Worm (Caenorhabditis elegans) whole organism, young adult: ENCODE measurements around the gene dbl-1.

Experiments used
- B0019.2 ChIP-seq: fragments of 200-800 bp; sonication (Bioruptor generic); conservative IDR thresholded peaks from 2 replicates; pipeline ENCODE4 v1.3.6; 2022; ENCODE audit warnings: missing genetic modification reagents, missing genetic modification characterization, missing compliant biosample characterization
- B0336.3 ChIP-seq: fragments of 200-800 bp; sonication (Bioruptor generic); IDR thresholded peaks from 2 replicates; pipeline ENCODE4 v1.3.6; 2022; ENCODE audit warnings: missing genetic modification characterization, missing compliant biosample characterization
- F10E7.11 ChIP-seq: sonication (generic microtip); optimal IDR thresholded peaks from 2 replicates; lab custom pipeline; 2017; ENCODE audit warnings: mild to moderate bottlenecking, missing genetic modification characterization, moderate library complexity, missing compliant biosample characterization
- F39B2.1 ChIP-seq: fragments of 200-800 bp; sonication (Bioruptor generic); IDR thresholded peaks from 2 replicates; pipeline ENCODE4 v1.3.6; 2022; ENCODE audit warnings: missing genetic modification reagents, missing genetic modification characterization, missing compliant biosample characterization
- F49E8.2 ChIP-seq: sonication (generic microtip); optimal IDR thresholded peaks from 3 replicates; lab custom pipeline; 2017; ENCODE audit warnings: missing genetic modification characterization, mild to moderate bottlenecking, missing compliant biosample characterization, antibody characterized with exemption, moderate library complexity; ENCODE audit not compliant: insufficient read depth
- F52B5.7 ChIP-seq: sonication (generic microtip); optimal IDR thresholded peaks from 2 replicates; lab custom pipeline; 2016; ENCODE audit warnings: mild to moderate bottlenecking, missing genetic modification characterization, missing compliant biosample characterization
- T07F8.4 ChIP-seq: sonication (generic microtip); optimal IDR thresholded peaks from 2 replicates; lab custom pipeline; 2016; ENCODE audit warnings: mild to moderate bottlenecking, missing genetic modification characterization, moderate library complexity, missing compliant biosample characterization
- T26A5.8 ChIP-seq: sonication (generic microtip); optimal IDR thresholded peaks from 2 replicates; lab custom pipeline; 2016; ENCODE audit warnings: missing genetic modification characterization, missing compliant biosample characterization
- Y53F4B.3 ChIP-seq: fragments of 200-800 bp; sonication (Bioruptor generic); IDR thresholded peaks from 2 replicates; pipeline ENCODE4 v1.3.6; 2022; ENCODE audit warnings: missing genetic modification reagents, missing genetic modification characterization, missing compliant biosample characterization
- Y53G8AR.9 ChIP-seq: fragments of 200-800 bp; sonication (Bioruptor generic); conservative IDR thresholded peaks from 2 replicates; pipeline ENCODE4 v1.3.6; 2022; ENCODE audit warnings: missing genetic modification reagents, missing genetic modification characterization, missing compliant biosample characterization
- Y56A3A.18 ChIP-seq: fragments of 200-800 bp; sonication (Bioruptor generic); IDR thresholded peaks from 2 replicates; pipeline ENCODE4 v1.3.6; 2022; ENCODE audit warnings: missing genetic modification reagents, missing genetic modification characterization, missing compliant biosample characterization
- Y67H2A.10 ChIP-seq: fragments of 200-800 bp; sonication (Bioruptor generic); conservative IDR thresholded peaks from 2 replicates; pipeline ENCODE4 v1.3.6; 2022; ENCODE audit warnings: missing genetic modification reagents, missing genetic modification characterization, missing compliant biosample characterization
- Y79H2A.3 ChIP-seq: fragments of 200-800 bp; sonication (Bioruptor generic); conservative IDR thresholded peaks from 2 replicates; pipeline ENCODE4 v1.3.6; 2022; ENCODE audit warnings: missing genetic modification reagents, missing genetic modification characterization, missing compliant biosample characterization
- attf-5 ChIP-seq: fragments of 200-800 bp; sonication (Bioruptor generic); optimal IDR thresholded peaks from 2 replicates; lab custom pipeline; 2018; ENCODE audit warnings: mild to moderate bottlenecking, missing genetic modification characterization, missing compliant biosample characterization
- bed-1 ChIP-seq: fragments of 200-800 bp; sonication (Bioruptor generic); IDR thresholded peaks from 2 replicates; pipeline ENCODE4 v1.3.6; 2022; ENCODE audit warnings: missing genetic modification reagents, missing genetic modification characterization, missing compliant biosample characterization
- bed-2 ChIP-seq: fragments of 200-800 bp; sonication (Bioruptor generic); IDR thresholded peaks from 2 replicates; pipeline ENCODE4 v1.3.6; 2022; ENCODE audit warnings: missing genetic modification reagents, missing genetic modification characterization, missing compliant biosample characterization
- ceh-100 ChIP-seq: fragments of 200-800 bp; sonication (Bioruptor generic); IDR thresholded peaks from 2 replicates; pipeline ENCODE4 v1.3.6; 2022; ENCODE audit warnings: missing genetic modification reagents, missing genetic modification characterization, missing compliant biosample characterization
- ceh-27 ChIP-seq: fragments of 200-800 bp; sonication (Bioruptor generic); optimal IDR thresholded peaks from 2 replicates; lab custom pipeline; 2018; ENCODE audit warnings: mild to moderate bottlenecking, missing genetic modification characterization, moderate library complexity, missing compliant biosample characterization
- ceh-40 ChIP-seq: fragments of 200-800 bp; sonication (Bioruptor generic); IDR thresholded peaks from 2 replicates; pipeline ENCODE4 v1.3.6; 2022; ENCODE audit warnings: missing genetic modification characterization, missing compliant biosample characterization
- ceh-58 ChIP-seq: fragments of 200-800 bp; sonication (Bioruptor generic); IDR thresholded peaks from 2 replicates; pipeline ENCODE4 v1.3.6; 2022; ENCODE audit warnings: missing genetic modification characterization, missing compliant biosample characterization
- ceh-79 ChIP-seq: sonication (generic microtip); optimal IDR thresholded peaks from 2 replicates; lab custom pipeline; 2017; ENCODE audit warnings: mild to moderate bottlenecking, missing genetic modification characterization, missing compliant biosample characterization
- ceh-91 ChIP-seq: fragments of 200-800 bp; sonication (Bioruptor generic); IDR thresholded peaks from 2 replicates; pipeline ENCODE4 v1.3.6; 2022; ENCODE audit warnings: missing genetic modification reagents, missing genetic modification characterization, missing compliant biosample characterization
- chd-7 ChIP-seq: sonication (generic microtip); optimal IDR thresholded peaks from 2 replicates; lab custom pipeline; 2016; ENCODE audit warnings: mild to moderate bottlenecking, missing genetic modification characterization, moderate library complexity, missing compliant biosample characterization
- dox-1 ChIP-seq: fragments of 200-800 bp; sonication (Bioruptor generic); IDR thresholded peaks from 2 replicates; pipeline ENCODE4 v1.3.6; 2022; ENCODE audit warnings: missing genetic modification reagents, missing genetic modification characterization, missing compliant biosample characterization
- egrh-3 ChIP-seq: fragments of 200-800 bp; sonication (Bioruptor generic); IDR thresholded peaks from 2 replicates; pipeline ENCODE4 v1.3.6; 2022; ENCODE audit warnings: missing genetic modification reagents, missing genetic modification characterization, missing compliant biosample characterization
- gei-17 ChIP-seq: fragments of 200-800 bp; sonication (Bioruptor generic); optimal IDR thresholded peaks from 2 replicates; lab custom pipeline; 2018; ENCODE audit warnings: mild to moderate bottlenecking, missing genetic modification characterization, missing compliant biosample characterization
- hlh-26 ChIP-seq: fragments of 200-800 bp; sonication (Bioruptor generic); conservative IDR thresholded peaks from 2 replicates; pipeline ENCODE4 v1.3.6; 2022; ENCODE audit warnings: missing genetic modification reagents, missing genetic modification characterization, missing compliant biosample characterization
- hmg-1.2 ChIP-seq: fragments of 200-800 bp; sonication (Bioruptor generic); IDR thresholded peaks from 2 replicates; pipeline ENCODE4 v1.3.6; 2022; ENCODE audit warnings: missing genetic modification reagents, missing genetic modification characterization, missing compliant biosample characterization
- hsf-1 ChIP-seq: fragments of 200-800 bp; sonication (Bioruptor generic); IDR thresholded peaks from 2 replicates; pipeline ENCODE4 v1.3.6; 2022; ENCODE audit warnings: missing genetic modification reagents, missing genetic modification characterization, missing compliant biosample characterization
- let-526 ChIP-seq: fragments of 200-800 bp; sonication (Bioruptor generic); IDR thresholded peaks from 2 replicates; pipeline ENCODE4 v1.3.6; 2022; ENCODE audit warnings: missing genetic modification reagents, missing genetic modification characterization, missing compliant biosample characterization
- lin-26 ChIP-seq: fragments of 200-800 bp; sonication (Bioruptor generic); IDR thresholded peaks from 2 replicates; pipeline ENCODE4 v1.3.6; 2022; ENCODE audit warnings: missing genetic modification reagents, missing genetic modification characterization, missing compliant biosample characterization
- lsy-27 ChIP-seq: sonication (generic microtip); optimal IDR thresholded peaks from 2 replicates; lab custom pipeline; 2017; ENCODE audit warnings: missing genetic modification characterization, mild to moderate bottlenecking, missing compliant biosample characterization, antibody characterized with exemption, missing genotype, borderline replicate concordance; ENCODE audit not compliant: insufficient read depth
- madf-8 ChIP-seq: fragments of 200-800 bp; sonication (Bioruptor generic); conservative IDR thresholded peaks from 2 replicates; pipeline ENCODE4 v1.3.6; 2022; ENCODE audit warnings: missing genetic modification reagents, missing genetic modification characterization, missing compliant biosample characterization
- mcd-1 ChIP-seq: fragments of 200-800 bp; sonication (Bioruptor generic); IDR thresholded peaks from 2 replicates; pipeline ENCODE4 v1.3.6; 2022; ENCODE audit warnings: missing genetic modification reagents, missing genetic modification characterization, missing compliant biosample characterization
- mel-28 ChIP-seq: sonication (generic microtip); optimal IDR thresholded peaks from 2 replicates; lab custom pipeline; 2016; ENCODE audit warnings: borderline replicate concordance, mild to moderate bottlenecking, missing genetic modification characterization, missing compliant biosample characterization
- nhr-120 ChIP-seq: fragments of 200-800 bp; sonication (Bioruptor generic); IDR thresholded peaks from 2 replicates; pipeline ENCODE4 v1.3.6; 2022; ENCODE audit warnings: missing genetic modification characterization, missing compliant biosample characterization
- nhr-90 ChIP-seq: sonication (generic microtip); optimal IDR thresholded peaks from 2 replicates; lab custom pipeline; 2016; ENCODE audit warnings: missing genotype, mild to moderate bottlenecking, missing genetic modification characterization, missing compliant biosample characterization
- pbrm-1 ChIP-seq: fragments of 200-800 bp; sonication (Bioruptor generic); IDR thresholded peaks from 2 replicates; pipeline ENCODE4 v1.3.6; 2022; ENCODE audit warnings: missing genetic modification reagents, missing genetic modification characterization, missing compliant biosample characterization
- rcor-1 ChIP-seq: fragments of 200-800 bp; sonication (Bioruptor generic); IDR thresholded peaks from 2 replicates; pipeline ENCODE4 v1.3.6; 2022; ENCODE audit warnings: missing genetic modification reagents, missing genetic modification characterization, missing compliant biosample characterization
- rpc-1 ChIP-seq, 2 experiments: fragments of 150-350 bp in 1 of 2; sonication (generic microtip) in 1 of 2; optimal IDR thresholded peaks; 2 replicates each; lab custom pipeline; 2014 to 2018; ENCODE audit warnings: missing biosample characterization in 1 of 2, missing genetic modification characterization in 1 of 2, missing genetic modification reagents in 1 of 2, missing genotype in 1 of 2
- sdz-38 ChIP-seq: sonication (generic microtip); optimal IDR thresholded peaks from 2 replicates; lab custom pipeline; 2016; ENCODE audit warnings: missing genotype, missing genetic modification characterization, missing compliant biosample characterization
- sea-2 ChIP-seq: fragments of 200-800 bp; sonication (Bioruptor generic); IDR thresholded peaks from 2 replicates; pipeline ENCODE4 v1.3.6; 2022; ENCODE audit warnings: missing genetic modification characterization, missing compliant biosample characterization
- tlf-1 ChIP-seq: fragments of 200-800 bp; sonication (Bioruptor generic); optimal IDR thresholded peaks from 2 replicates; lab custom pipeline; 2018; ENCODE audit warnings: mild to moderate bottlenecking, missing genetic modification characterization, missing compliant biosample characterization
- xnd-1 ChIP-seq: sonication (generic microtip); optimal IDR thresholded peaks from 2 replicates; lab custom pipeline; 2016; ENCODE audit warnings: missing genotype, missing genetic modification reagents, missing genetic modification characterization, missing compliant biosample characterization
- ztf-26 ChIP-seq: sonication (generic microtip); optimal IDR thresholded peaks from 2 replicates; lab custom pipeline; 2017; ENCODE audit warnings: missing genetic modification characterization, missing compliant biosample characterization
- ztf-6 ChIP-seq: fragments of 200-800 bp; sonication (Bioruptor generic); IDR thresholded peaks from 2 replicates; pipeline ENCODE4 v1.3.6; 2022; ENCODE audit warnings: missing genetic modification reagents, missing genetic modification characterization, missing compliant biosample characterization

Gene dbl-1

ce11 chrV:6783044-6783625 is 25.2 kb downstream of the dbl-1 start (continued):
- TF ChIP-seq lin-26 = peak; percentile 81; the same call in 1 of the 2 replicates
- peak; percentile 50 for TF ChIP-seq xnd-1
- TF ChIP-seq F10E7.11 = no peak
- peak; percentile 75 for TF ChIP-seq tlf-1 (GFP tag; lab: Kevin White, UChicago)
- no peak for TF ChIP-seq hlh-26 (GFP tag; lab: Robert Waterston, UW)
- TF ChIP-seq F39B2.1 = no peak
- TF ChIP-seq B0019.2 (GFP tag; lab: Robert Waterston, UW) = no peak
- peak; percentile 51; the same call in 1 of the 2 replicates for TF ChIP-seq Y53G8AR.9 (GFP tag; lab: Robert Waterston, UW)
- no peak; the same call in 1 of the 2 replicates for TF ChIP-seq ceh-40 (GFP tag; lab: Robert Waterston, UW)
- TF ChIP-seq T26A5.8 (tag; lab: Kevin White, UChicago) = no peak
- no peak for TF ChIP-seq ceh-58 (GFP tag; lab: Robert Waterston, UW)
- TF ChIP-seq ceh-79 (tag; lab: Kevin White, UChicago) = no peak
- no peak for TF ChIP-seq sdz-38 (tag; lab: Kevin White, UChicago)
- TF ChIP-seq let-526 (GFP tag; lab: Robert Waterston, UW) = no peak
- no peak for TF ChIP-seq Y53F4B.3
- no peak for TF ChIP-seq rpc-1 (optimal IDR thresholded peaks at IDR 0.05; lab: Kevin White, UChicago)
- no peak for TF ChIP-seq rpc-1 (tag; optimal IDR thresholded peaks at IDR 0.05; lab: Kevin White, UChicago)
- TF ChIP-seq bed-1 (GFP tag; lab: Robert Waterston, UW) = no peak
- peak; percentile 58 for TF ChIP-seq dox-1 (GFP tag; lab: Robert Waterston, UW)
- TF ChIP-seq egrh-3 = no peak
- peak; percentile 45 for TF ChIP-seq F52B5.7
- no peak for TF ChIP-seq nhr-90 (tag; lab: Kevin White, UChicago)
- no peak for TF ChIP-seq sea-2 (GFP tag; lab: Robert Waterston, UW)
- peak; percentile 66 for TF ChIP-seq F49E8.2
- TF ChIP-seq hmg-1.2 (GFP tag; lab: Robert Waterston, UW) = peak; percentile 39
- TF ChIP-seq T07F8.4 = no peak
- TF ChIP-seq ztf-26 = no peak
- no peak for TF ChIP-seq bed-2 (GFP tag; lab: Robert Waterston, UW)
- TF ChIP-seq ceh-100 = 0 out of 2 replicates have a peak, but pooled peaks have one; percentile 28
- TF ChIP-seq nhr-120 (GFP tag; lab: Robert Waterston, UW) = no peak
- no peak for TF ChIP-seq lsy-27 (tag; lab: Kevin White, UChicago)
- TF ChIP-seq chd-7 (tag; lab: Kevin White, UChicago) = no peak
- 0 out of 2 replicates have a peak, but pooled peaks have one; percentile 8 for TF ChIP-seq pbrm-1 (GFP tag; lab: Robert Waterston, UW)
- no peak for TF ChIP-seq gei-17 (GFP tag; lab: Kevin White, UChicago)
- TF ChIP-seq ztf-6 (GFP tag; lab: Robert Waterston, UW) = no peak
- TF ChIP-seq Y67H2A.10 (GFP tag; lab: Robert Waterston, UW) = no peak
- TF ChIP-seq mcd-1 (GFP tag; lab: Robert Waterston, UW) = no peak
- TF ChIP-seq, all 124 proteins: peak for 36

ce11 chrV:6784853-6785492 is 27.0 kb downstream of the dbl-1 start, which contains the start of the genes spn-4 and spe-39:
TSS of gene spn-4 (minus strand) at chrV:6784903.
TSS of gene spe-39 (plus strand) at chrV:6785451.
- no peak for TF ChIP-seq mel-28 (tag; lab: Kevin White, UChicago)
- TF ChIP-seq Y79H2A.3 (GFP tag; lab: Robert Waterston, UW) = peak; percentile 61
- peak; percentile 76 for TF ChIP-seq B0336.3 (GFP tag; lab: Robert Waterston, UW)
- TF ChIP-seq chd-7 (tag; lab: Kevin White, UChicago) = no peak
- TF ChIP-seq Y56A3A.18 (GFP tag; lab: Robert Waterston, UW) = no peak
- TF ChIP-seq lin-26 = no peak
- TF ChIP-seq rcor-1 (GFP tag; lab: Robert Waterston, UW) = 0 out of 2 replicates have a peak, but pooled peaks have one; percentile 49
- no peak for TF ChIP-seq attf-5 (GFP tag; lab: Kevin White, UChicago)
- TF ChIP-seq madf-8 = peak; percentile 96
- peak; percentile 90 for TF ChIP-seq ceh-91 (GFP tag; lab: Robert Waterston, UW)
- no peak for TF ChIP-seq bed-2 (GFP tag; lab: Robert Waterston, UW)
- 0 out of 2 replicates have a peak, but pooled peaks have one; percentile 52 for TF ChIP-seq hsf-1 (GFP tag; lab: Robert Waterston, UW)
- TF ChIP-seq Y53G8AR.9 (GFP tag; lab: Robert Waterston, UW) = 0 out of 2 replicates have a peak, but pooled peaks have one; percentile 57
- TF ChIP-seq ceh-27 (GFP tag; lab: Kevin White, UChicago) = peak; percentile 28
- TF ChIP-seq pbrm-1 (GFP tag; lab: Robert Waterston, UW) = peak; percentile 49; the same call in 1 of the 2 replicates
- no peak for TF ChIP-seq T26A5.8 (tag; lab: Kevin White, UChicago)
